Fruit fly (Drosophila melanogaster) Kc167 (cell line): Measurements from ENCODE around the gene GstO2.

Experiments used
- insv ChIP-seq: fragments of >200 bp; optimal IDR thresholded peaks from 3 replicates; lab custom pipeline; 2018; ENCODE audit warnings: missing external identifiers
- psq ChIP-seq: fragments of >200 bp; optimal IDR thresholded peaks from 2 replicates; lab custom pipeline; 2017; ENCODE audit warnings: missing external identifiers
- ttk ChIP-seq: sonication (Bioruptor generic); optimal IDR thresholded peaks from 2 replicates; lab custom pipeline; 2017; ENCODE audit warnings: missing external identifiers

dm6 chr3L:8553125-8553524 lies 29.8 kb upstream of the GstO2 start:
- TF ChIP-seq ttk (lab: Kevin White, UChicago), result no peak
- no peak for TF ChIP-seq insv (lab: Kevin White, UChicago)
- no peak for TF ChIP-seq psq (lab: Kevin White, UChicago)
